Fruit fly (Drosophila melanogaster) whole organism, embryonic: ENCODE results near the gene CG6149.

Experiments
- Abd-B ChIP-seq: fragments of 200-800 bp; sonication (Bioruptor generic); optimal IDR thresholded peaks from 2 replicates; lab custom pipeline; 2018; ENCODE audit warnings: missing biosample characterization, mild to moderate bottlenecking, missing genetic modification characterization, moderate library complexity
- CG11085 ChIP-seq: fragments of 200-800 bp; sonication (Bioruptor generic); IDR thresholded peaks from 2 replicates; pipeline ENCODE4 v1.3.6; 2022; ENCODE audit warnings: missing biosample characterization, missing genetic modification characterization
- CG11560 ChIP-seq: fragments of 200-800 bp; sonication (Bioruptor generic); IDR thresholded peaks from 3 replicates; pipeline ENCODE4 v1.3.6; 2022; ENCODE audit warnings: missing biosample characterization, missing genetic modification characterization
- CG12744 ChIP-seq: fragments of 200-800 bp; sonication (Bioruptor generic); optimal IDR thresholded peaks from 2 replicates; lab custom pipeline; 2016; ENCODE audit warnings: missing biosample characterization, missing genetic modification characterization
- CG2120 ChIP-seq: fragments of 200-800 bp; sonication (Bioruptor generic); optimal IDR thresholded peaks from 3 replicates; lab custom pipeline; 2016; ENCODE audit warnings: missing biosample characterization, missing genetic modification characterization
- CG2129 ChIP-seq: fragments of 200-800 bp; sonication (Bioruptor generic); IDR thresholded peaks from 2 replicates; pipeline ENCODE4 v1.3.6; 2022; ENCODE audit warnings: missing biosample characterization, missing genetic modification characterization; ENCODE audit not compliant: partially characterized antibody
- CG2199 ChIP-seq: fragments of 200-800 bp; sonication (Bioruptor generic); IDR thresholded peaks from 3 replicates; pipeline ENCODE4 v1.3.6; 2022; ENCODE audit warnings: missing biosample characterization, missing genetic modification characterization
- CG30020 ChIP-seq: fragments of 200-800 bp; optimal IDR thresholded peaks from 2 replicates; lab custom pipeline; 2019; ENCODE audit warnings: missing biosample characterization, mild to moderate bottlenecking, missing genetic modification characterization, moderate library complexity
- CG3281 ChIP-seq: fragments of 200-800 bp; sonication (Bioruptor generic); optimal IDR thresholded peaks from 3 replicates; lab custom pipeline; 2017; ENCODE audit warnings: missing biosample characterization, mild to moderate bottlenecking, missing genetic modification characterization
- CG4282 ChIP-seq: fragments of 200-800 bp; sonication (Bioruptor generic); optimal IDR thresholded peaks from 2 replicates; lab custom pipeline; 2016; ENCODE audit warnings: missing biosample characterization, missing genetic modification characterization
- CG4730 ChIP-seq: fragments of 200-800 bp; sonication (Bioruptor generic); IDR thresholded peaks from 2 replicates; pipeline ENCODE4 v1.3.6; 2022; ENCODE audit warnings: missing biosample characterization, missing genetic modification characterization
- CG6175 ChIP-seq: fragments of 200-800 bp; sonication (Bioruptor generic); IDR thresholded peaks from 3 replicates; pipeline ENCODE4 v1.3.6; 2022; ENCODE audit warnings: missing biosample characterization, missing genetic modification characterization
- CG8924 ChIP-seq: fragments of 200-800 bp; optimal IDR thresholded peaks from 3 replicates; lab custom pipeline; 2019; ENCODE audit warnings: missing biosample characterization, mild to moderate bottlenecking, missing genetic modification characterization, moderate library complexity
- CG9727 ChIP-seq: fragments of 200-800 bp; sonication (Bioruptor generic); optimal IDR thresholded peaks from 3 replicates; lab custom pipeline; 2017; ENCODE audit warnings: missing biosample characterization, mild to moderate bottlenecking, missing genetic modification characterization
- Dip2 ChIP-seq: fragments of 200-800 bp; sonication (Bioruptor generic); IDR thresholded peaks from 2 replicates; pipeline ENCODE4 v1.3.6; 2022; ENCODE audit warnings: missing biosample characterization, missing genetic modification characterization
- Doc2 ChIP-seq: fragments of 200-800 bp; sonication (Bioruptor generic); IDR thresholded peaks from 2 replicates; pipeline ENCODE4 v1.3.6; 2022; ENCODE audit warnings: missing biosample characterization, missing genetic modification characterization
- Dref ChIP-seq: fragments of 200-800 bp; sonication (Bioruptor generic); IDR thresholded peaks from 2 replicates; pipeline ENCODE4 v1.3.6; 2022; ENCODE audit warnings: missing biosample characterization, missing genetic modification characterization
- E2f1 ChIP-seq: fragments of 200-800 bp; sonication (Bioruptor generic); IDR thresholded peaks from 2 replicates; pipeline ENCODE4 v1.3.6; 2022; ENCODE audit warnings: missing biosample characterization, missing genetic modification characterization
- ERR ChIP-seq: fragments of 200-800 bp; sonication (Bioruptor generic); optimal IDR thresholded peaks from 2 replicates; lab custom pipeline; 2016; ENCODE audit warnings: missing biosample characterization, missing genetic modification characterization
- Eip74EF ChIP-seq, 2 experiments: fragments of 200-800 bp in 1 of 2; fragments of >200 bp in 1 of 2; sonication (Bioruptor generic) in 1 of 2; optimal IDR thresholded peaks; 2 replicates each; lab custom pipeline; 2017 to 2019; ENCODE audit warnings: missing biosample characterization in 2 of 2, missing genetic modification characterization in 2 of 2, mild to moderate bottlenecking in 1 of 2, moderate library complexity in 1 of 2
- GATAe ChIP-seq: fragments of 200-800 bp; sonication (Bioruptor generic); conservative IDR thresholded peaks from 2 replicates; pipeline ENCODE4 v1.3.6; 2022; ENCODE audit warnings: missing biosample characterization, missing genetic modification characterization
- Mrtf ChIP-seq: fragments of 200-800 bp; sonication (Bioruptor generic); IDR thresholded peaks from 3 replicates; pipeline ENCODE4 v1.3.6; 2022; ENCODE audit warnings: missing biosample characterization, missing genetic modification characterization
- Nf-YB ChIP-seq: fragments of 200-800 bp; sonication (Bioruptor generic); optimal IDR thresholded peaks from 3 replicates; lab custom pipeline; 2019; ENCODE audit warnings: missing biosample characterization, mild to moderate bottlenecking, missing genetic modification characterization, moderate library complexity
- Ravus ChIP-seq: fragments of 200-800 bp; sonication (Bioruptor generic); IDR thresholded peaks from 2 replicates; pipeline ENCODE4 v1.3.6; 2022; ENCODE audit warnings: missing biosample characterization, missing genetic modification characterization
- Sox102F ChIP-seq: fragments of 200-800 bp; sonication (Bioruptor generic); optimal IDR thresholded peaks from 2 replicates; lab custom pipeline; 2018; ENCODE audit warnings: missing biosample characterization, mild to moderate bottlenecking, missing genetic modification characterization, moderate library complexity
- Trl ChIP-seq, 3 experiments: fragments of >200 bp in 2 of 3; fragments of 200-800 bp in 1 of 3; sonication (Bioruptor generic) in 1 of 3; optimal IDR thresholded peaks; 2 replicates in 1 of 3; 3 replicates in 2 of 3; lab custom pipeline; 2016 to 2017; ENCODE audit warnings: missing biosample characterization in 1 of 3, missing genetic modification characterization in 1 of 3
- ac ChIP-seq: fragments of 200-800 bp; sonication (Bioruptor generic); optimal IDR thresholded peaks from 3 replicates; lab custom pipeline; 2017; ENCODE audit warnings: missing biosample characterization, mild to moderate bottlenecking, missing genetic modification characterization
- ap ChIP-seq: fragments of 200-800 bp; sonication (Bioruptor generic); IDR thresholded peaks from 2 replicates; pipeline ENCODE4 v1.3.6; 2022; ENCODE audit warnings: missing biosample characterization, missing genetic modification characterization
- corto ChIP-seq: fragments of 200-800 bp; sonication (Bioruptor generic); optimal IDR thresholded peaks from 2 replicates; lab custom pipeline; 2016; ENCODE audit warnings: missing biosample characterization, mild to moderate bottlenecking, missing genetic modification characterization, moderate library complexity
- cwo ChIP-seq: fragments of 200-800 bp; sonication (Bioruptor generic); optimal IDR thresholded peaks from 3 replicates; lab custom pipeline; 2017; ENCODE audit warnings: missing biosample characterization, missing genetic modification characterization, mild to moderate bottlenecking, moderate library complexity, missing genetic modification reagents
- ftz-f1 ChIP-seq: fragments of 200-800 bp; sonication (Bioruptor generic); optimal IDR thresholded peaks from 2 replicates; lab custom pipeline; 2016; ENCODE audit warnings: missing biosample characterization, missing genetic modification characterization
- gem ChIP-seq: fragments of 200-800 bp; sonication (Bioruptor generic); optimal IDR thresholded peaks from 2 replicates; lab custom pipeline; 2019; ENCODE audit warnings: missing biosample characterization, mild to moderate bottlenecking, missing genetic modification characterization, moderate library complexity
- h ChIP-seq: fragments of >200 bp; optimal IDR thresholded peaks from 2 replicates; lab custom pipeline; 2017
- ind ChIP-seq: fragments of 200-800 bp; sonication (Bioruptor generic); optimal IDR thresholded peaks from 3 replicates; lab custom pipeline; 2016; ENCODE audit warnings: missing biosample characterization, missing genetic modification characterization
- jing ChIP-seq: fragments of 200-800 bp; sonication (Bioruptor generic); optimal IDR thresholded peaks from 2 replicates; lab custom pipeline; 2018; ENCODE audit warnings: missing biosample characterization, mild to moderate bottlenecking, missing genetic modification characterization
- lab ChIP-seq: fragments of 200-800 bp; sonication (Bioruptor generic); optimal IDR thresholded peaks from 3 replicates; lab custom pipeline; 2017; ENCODE audit warnings: missing biosample characterization, missing genetic modification characterization, mild to moderate bottlenecking, moderate library complexity, missing genetic modification reagents
- lbe ChIP-seq: fragments of 200-800 bp; sonication (Bioruptor generic); optimal IDR thresholded peaks from 2 replicates; lab custom pipeline; 2016; ENCODE audit warnings: missing biosample characterization, mild to moderate bottlenecking, missing genetic modification characterization
- maf-S ChIP-seq: fragments of 200-800 bp; sonication (Bioruptor generic); optimal IDR thresholded peaks from 2 replicates; lab custom pipeline; 2016; ENCODE audit warnings: missing biosample characterization, missing genetic modification characterization
- pfk ChIP-seq: fragments of 200-800 bp; sonication (Bioruptor generic); optimal IDR thresholded peaks from 2 replicates; lab custom pipeline; 2018; ENCODE audit warnings: missing biosample characterization, mild to moderate bottlenecking, missing genetic modification characterization, moderate library complexity
- pita ChIP-seq: fragments of 200-800 bp; sonication (Bioruptor generic); optimal IDR thresholded peaks from 2 replicates; lab custom pipeline; 2017; ENCODE audit warnings: missing biosample characterization, mild to moderate bottlenecking, missing genetic modification characterization
- row ChIP-seq: fragments of 200-800 bp; sonication (Bioruptor generic); IDR thresholded peaks from 3 replicates; pipeline ENCODE4 v1.3.6; 2022; ENCODE audit warnings: missing biosample characterization, missing genetic modification characterization
- run ChIP-seq: fragments of 200-800 bp; sonication (Bioruptor generic); optimal IDR thresholded peaks from 3 replicates; lab custom pipeline; 2018; ENCODE audit warnings: missing biosample characterization, mild to moderate bottlenecking, missing genetic modification characterization
- sc ChIP-seq, 3 experiments: fragments of >200 bp in 2 of 3; fragments of 200-800 bp in 1 of 3; sonication (Bioruptor generic) in 1 of 3; optimal IDR thresholded peaks; 2 replicates in 2 of 3; 3 replicates in 1 of 3; lab custom pipeline; 2017; ENCODE audit warnings: mild to moderate bottlenecking in 1 of 3, missing biosample characterization in 1 of 3, missing genetic modification characterization in 1 of 3, missing genetic modification reagents in 1 of 3
- slbo ChIP-seq: fragments of 200-800 bp; sonication (Bioruptor generic); IDR thresholded peaks from 2 replicates; pipeline ENCODE4 v1.3.6; 2022; ENCODE audit warnings: missing biosample characterization, missing genetic modification characterization
- stwl ChIP-seq: fragments of 200-800 bp; sonication (Bioruptor generic); optimal IDR thresholded peaks from 3 replicates; lab custom pipeline; 2018; ENCODE audit warnings: missing biosample characterization, mild to moderate bottlenecking, missing genetic modification characterization, moderate library complexity
- twi ChIP-seq: fragments of 200-800 bp; optimal IDR thresholded peaks from 2 replicates; lab custom pipeline; 2019; ENCODE audit warnings: missing biosample characterization, mild to moderate bottlenecking, missing genetic modification characterization, moderate library complexity
- tx ChIP-seq: fragments of 200-800 bp; sonication (Bioruptor generic); optimal IDR thresholded peaks from 2 replicates; lab custom pipeline; 2016; ENCODE audit warnings: missing biosample characterization, missing genetic modification characterization
- vvl ChIP-seq: fragments of 200-800 bp; sonication (Bioruptor generic); IDR thresholded peaks from 2 replicates; pipeline ENCODE4 v1.3.6; 2022; ENCODE audit warnings: missing biosample characterization, missing genetic modification characterization
- wor ChIP-seq: fragments of 200-800 bp; sonication (Bioruptor generic); IDR thresholded peaks from 2 replicates; pipeline ENCODE4 v1.3.6; 2022; ENCODE audit warnings: missing biosample characterization, missing genetic modification characterization
- z ChIP-seq: fragments of 200-800 bp; sonication (Bioruptor generic); IDR thresholded peaks from 3 replicates; pipeline ENCODE4 v1.3.6; 2022; ENCODE audit warnings: missing biosample characterization, missing genetic modification characterization

CG6149 gene

DNA sequence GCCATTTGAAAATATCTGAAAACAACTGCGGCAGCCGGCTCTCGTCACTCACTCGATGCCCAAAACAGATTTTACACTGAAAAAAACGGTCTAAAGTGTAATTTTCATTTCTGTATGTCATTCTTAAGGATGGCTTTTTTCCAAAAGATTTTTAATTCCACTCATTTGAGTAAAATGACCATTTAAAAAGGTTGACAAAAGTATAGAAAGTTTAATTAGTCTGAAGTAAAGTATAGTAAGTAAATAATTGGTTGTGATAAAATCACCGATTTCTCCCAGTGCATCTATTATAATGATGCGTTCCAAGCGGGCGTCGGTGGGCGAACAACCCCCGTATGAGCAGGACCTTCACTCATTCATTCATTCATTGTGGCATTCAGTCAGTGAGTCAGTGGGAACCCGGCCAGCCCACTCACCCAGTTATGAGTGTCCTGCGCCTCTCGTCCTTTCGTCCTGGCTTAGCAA, 12.9 kb downstream of the CG6149 start (continued):
- no peak for TF ChIP-seq twi (tag; lab: Kevin White, UChicago)
- TF ChIP-seq CG4282 (GFP tag; lab: Kevin White, UChicago) = no peak
- TF ChIP-seq CG2129 (GFP tag; lab: Robert Waterston, UW) = no peak
- TF ChIP-seq CG6175 (GFP tag; lab: Robert Waterston, UW) = 0 out of 3 replicates have a peak, but pooled peaks have one; percentile 29
- TF ChIP-seq ind = peak; percentile 66
- peak; percentile 57 for TF ChIP-seq CG3281 (GFP tag; lab: Kevin White, UChicago)
- peak; percentile 15 for TF ChIP-seq jing (GFP tag; lab: Kevin White, UChicago)
- TF ChIP-seq Ravus (GFP tag; lab: Robert Waterston, UW) = peak; percentile 28
- peak in 1 of 2 experiments; percentile 58 for TF ChIP-seq Eip74EF (GFP tag; optimal IDR thresholded peaks at IDR 0.05; lab: Kevin White, UChicago)
- TF ChIP-seq Dref (GFP tag; lab: Robert Waterston, UW) = no peak
- peak; percentile 56 for TF ChIP-seq CG8924 (tag; lab: Kevin White, UChicago)
- TF ChIP-seq cwo = peak; percentile 64
- peak; percentile 92 for TF ChIP-seq CG9727 (GFP tag; lab: Kevin White, UChicago)
- TF ChIP-seq CG2199 (GFP tag; lab: Robert Waterston, UW) = peak; percentile 67; the same call in 2 of the 3 replicates
- no peak for TF ChIP-seq lbe (GFP tag; lab: Kevin White, UChicago)
- TF ChIP-seq GATAe (GFP tag; lab: Robert Waterston, UW) = no peak
- no peak for TF ChIP-seq CG12744 (GFP tag; lab: Kevin White, UChicago)
- peak; percentile 82; the same call in 2 of the 3 replicates for TF ChIP-seq z (GFP tag; lab: Robert Waterston, UW)
- TF ChIP-seq tx (GFP tag; lab: Kevin White, UChicago) = peak; percentile 11
- no peak for TF ChIP-seq sc (optimal IDR thresholded peaks at IDR 0.05; lab: Kevin White, UChicago)
- TF ChIP-seq sc (GFP tag; optimal IDR thresholded peaks at IDR 0.05; lab: Kevin White, UChicago) = peak; percentile 64
- TF ChIP-seq Abd-B (GFP tag; lab: Kevin White, UChicago) = peak; percentile 45
- no peak for TF ChIP-seq ERR (GFP tag; lab: Kevin White, UChicago)
- TF ChIP-seq CG30020 (tag; lab: Kevin White, UChicago) = peak; percentile 26
- TF ChIP-seq Doc2 (GFP tag; lab: Robert Waterston, UW) = no peak
- TF ChIP-seq Mrtf (GFP tag; lab: Robert Waterston, UW) = peak; percentile 64; the same call in 1 of the 3 replicates
- peak; percentile 61; the same call in 1 of the 2 replicates for TF ChIP-seq CG4730 (GFP tag; lab: Robert Waterston, UW)
- TF ChIP-seq ac (GFP tag; lab: Kevin White, UChicago) = peak; percentile 52
- TF ChIP-seq CG11560 (tag; lab: Robert Waterston, UW) = 0 out of 3 replicates have a peak, but pooled peaks have one; percentile 44
- TF ChIP-seq ap (GFP tag; lab: Robert Waterston, UW) = peak; percentile 68
- TF ChIP-seq slbo (GFP tag; lab: Robert Waterston, UW) = peak; percentile 67
- TF ChIP-seq E2f1 = peak; percentile 69
- TF ChIP-seq gem = peak; percentile 90
- 0 out of 2 replicates have a peak, but pooled peaks have one; percentile 32 for TF ChIP-seq CG11085 (GFP tag; lab: Robert Waterston, UW)
- no peak for TF ChIP-seq pita
- no peak for TF ChIP-seq corto (GFP tag; lab: Kevin White, UChicago)
- TF ChIP-seq Dip2 (GFP tag; lab: Robert Waterston, UW) = 0 out of 2 replicates have a peak, but pooled peaks have one; percentile 14
- no peak for TF ChIP-seq ftz-f1 (GFP tag; lab: Kevin White, UChicago)
- TF ChIP-seq vvl = peak; percentile 94
- TF ChIP-seq maf-S (GFP tag; lab: Kevin White, UChicago) = peak; percentile 69
- no peak for TF ChIP-seq Trl (optimal IDR thresholded peaks at IDR 0.05; lab: Kevin White, UChicago)
- TF ChIP-seq Trl (GFP tag; optimal IDR thresholded peaks at IDR 0.05; lab: Kevin White, UChicago) = peak; percentile 39
- TF ChIP-seq Sox102F (GFP tag; lab: Kevin White, UChicago) = peak; percentile 66
- peak; percentile 33 for TF ChIP-seq stwl
- TF ChIP-seq pfk (GFP tag; lab: Kevin White, UChicago) = no peak
- TF ChIP-seq row (GFP tag; lab: Robert Waterston, UW) = peak; percentile 91
- TF ChIP-seq lab = peak; percentile 76
- TF ChIP-seq wor = peak; percentile 49; the same call in 1 of the 2 replicates
- peak; percentile 46 for TF ChIP-seq CG2120 (GFP tag; lab: Kevin White, UChicago)
- TF ChIP-seq run (tag; lab: Kevin White, UChicago) = peak; percentile 48
- TF ChIP-seq Nf-YB (GFP tag; lab: Kevin White, UChicago) = peak; percentile 29
- TF ChIP-seq h = no peak
